Worm (Caenorhabditis elegans): ENCODE measurements around the gene hosl-1.

ce11 chrX:4636821-4637220 lies at the start of gene hosl-1:
- no peak for TF ChIP-seq snpc-4 (tag; optimal IDR thresholded peaks at IDR 0.05)
- no peak for TF ChIP-seq lin-13 (tag; optimal IDR thresholded peaks at IDR 0.05)
